Fruit fly (Drosophila melanogaster) whole organism, pupa: ENCODE measurements around the gene Glut1.

ENCODE experiments used
- CG13204 ChIP-seq: fragments of 200-800 bp; sonication (Bioruptor generic); optimal IDR thresholded peaks from 2 replicates; lab custom pipeline; 2018; ENCODE audit warnings: missing biosample characterization, mild to moderate bottlenecking, missing genetic modification characterization, moderate library complexity
- CG14655 ChIP-seq: fragments of 200-800 bp; sonication (Bioruptor generic); optimal IDR thresholded peaks from 3 replicates; lab custom pipeline; 2017; ENCODE audit warnings: mild to moderate bottlenecking, missing biosample characterization, missing genetic modification reagents, missing genetic modification characterization
- CG32121 ChIP-seq: fragments of 200-800 bp; sonication (Bioruptor generic); IDR thresholded peaks from 2 replicates; pipeline ENCODE4 v1.3.6; 2022; ENCODE audit warnings: missing biosample characterization, missing genetic modification characterization
- CG4496 ChIP-seq: fragments of 200-800 bp; sonication (Bioruptor generic); IDR thresholded peaks from 3 replicates; pipeline ENCODE4 v1.3.6; 2022; ENCODE audit warnings: missing biosample characterization, missing genetic modification characterization
- CG8301 ChIP-seq: fragments of 200-800 bp; sonication (Bioruptor generic); optimal IDR thresholded peaks from 2 replicates; lab custom pipeline; 2018; ENCODE audit warnings: missing biosample characterization, mild to moderate bottlenecking, missing genetic modification characterization
- CG9948 ChIP-seq: fragments of 200-800 bp; sonication (Bioruptor generic); optimal IDR thresholded peaks from 2 replicates; lab custom pipeline; 2018; ENCODE audit warnings: missing biosample characterization, mild to moderate bottlenecking, missing genetic modification characterization, moderate library complexity
- EcR ChIP-seq: fragments of 200-800 bp; sonication (Bioruptor generic); optimal IDR thresholded peaks from 3 replicates; lab custom pipeline; 2019; ENCODE audit warnings: missing biosample characterization, missing genetic modification characterization, mild to moderate bottlenecking, moderate library complexity, missing genetic modification reagents
- Pif1B ChIP-seq: fragments of 200-800 bp; sonication (Bioruptor generic); optimal IDR thresholded peaks from 3 replicates; lab custom pipeline; 2016; ENCODE audit warnings: missing biosample characterization, missing genetic modification characterization
- Snoo ChIP-seq: fragments of 200-800 bp; sonication (Bioruptor generic); optimal IDR thresholded peaks from 3 replicates; lab custom pipeline; 2017; ENCODE audit warnings: missing biosample characterization, mild to moderate bottlenecking, missing genetic modification characterization, inconsistent platforms
- gl ChIP-seq: fragments of 200-800 bp; sonication (Bioruptor generic); optimal IDR thresholded peaks from 2 replicates; lab custom pipeline; 2018; ENCODE audit warnings: missing biosample characterization, mild to moderate bottlenecking, missing genetic modification characterization

DNA sequence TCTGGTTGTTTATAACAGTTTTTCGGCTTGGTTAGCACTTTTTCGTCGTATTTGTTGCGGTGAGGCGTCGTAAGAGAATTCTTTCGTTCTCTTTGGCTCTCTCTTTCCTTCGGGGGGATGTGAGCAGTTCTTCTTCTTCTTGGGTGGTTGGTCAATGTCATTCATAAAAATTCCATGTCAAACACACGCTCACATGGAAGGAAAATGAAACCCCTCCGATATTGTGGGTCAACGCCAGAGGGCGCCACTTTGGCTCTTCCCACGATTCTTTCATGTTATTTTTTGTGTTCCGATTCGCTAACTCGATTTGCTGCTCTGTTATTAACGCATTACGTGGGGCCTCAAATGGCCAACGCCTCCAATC, 31.0 kb upstream of the Glut1 start:
- TF ChIP-seq CG4496 (GFP tag; lab: Robert Waterston, UW) (no peak), Pif1B (no peak), gl (tag; lab: Kevin White, UChicago) (no peak), Snoo (tag; lab: Kevin White, UChicago) (no peak), EcR (GFP tag; lab: Kevin White, UChicago) (no peak), CG9948 (tag; lab: Kevin White, UChicago) (no peak), CG32121 (GFP tag; lab: Robert Waterston, UW) (no peak), CG14655 (no peak), CG13204 (GFP tag; lab: Kevin White, UChicago) (no peak), CG8301 (tag; lab: Kevin White, UChicago) (no peak)
